Fruit fly (Drosophila melanogaster) whole organism, embryonic: ENCODE results near the gene lqfR.

Source experiments
- Adf1 ChIP-seq: fragments of 200-800 bp; sonication (Bioruptor generic); IDR thresholded peaks from 2 replicates; pipeline ENCODE4 v1.3.6; 2022; ENCODE audit warnings: missing biosample characterization, missing genetic modification characterization
- Atf6 ChIP-seq: fragments of 200-800 bp; sonication (Bioruptor generic); IDR thresholded peaks from 2 replicates; pipeline ENCODE4 v1.3.6; 2022; ENCODE audit warnings: missing biosample characterization, missing genetic modification characterization
- B-H1 ChIP-seq: fragments of 200-800 bp; sonication (Bioruptor generic); IDR thresholded peaks from 3 replicates; pipeline ENCODE4 v1.3.6; 2022; ENCODE audit warnings: missing biosample characterization, missing genetic modification characterization
- BEAF-32 ChIP-seq: fragments of 200-800 bp; sonication (Bioruptor generic); optimal IDR thresholded peaks from 3 replicates; lab custom pipeline; 2017; ENCODE audit warnings: missing biosample characterization, missing genetic modification characterization, mild to moderate bottlenecking, moderate library complexity, missing genetic modification reagents
- Bdp1 ChIP-seq: fragments of 200-800 bp; sonication (Bioruptor generic); optimal IDR thresholded peaks from 3 replicates; lab custom pipeline; 2016; ENCODE audit warnings: missing biosample characterization, missing genetic modification characterization
- Blimp-1 ChIP-seq: fragments of 200-800 bp; sonication (Bioruptor generic); optimal IDR thresholded peaks from 3 replicates; lab custom pipeline; 2018; ENCODE audit warnings: missing biosample characterization, missing genetic modification characterization, mild to moderate bottlenecking, moderate library complexity, missing genetic modification reagents
- CG11695 ChIP-seq: fragments of 200-800 bp; sonication (Bioruptor generic); IDR thresholded peaks from 3 replicates; pipeline ENCODE4 v1.3.6; 2022; ENCODE audit warnings: missing biosample characterization, missing genetic modification characterization
- CG12104 ChIP-seq: fragments of 200-800 bp; sonication (Bioruptor generic); optimal IDR thresholded peaks from 3 replicates; lab custom pipeline; 2016; ENCODE audit warnings: missing biosample characterization, missing genetic modification characterization
- CG13424 ChIP-seq: fragments of 200-800 bp; sonication (Bioruptor generic); optimal IDR thresholded peaks from 2 replicates; lab custom pipeline; 2019; ENCODE audit warnings: missing biosample characterization, mild to moderate bottlenecking, missing genetic modification characterization, moderate library complexity
- CG14014 ChIP-seq: fragments of 200-800 bp; sonication (Bioruptor generic); IDR thresholded peaks from 2 replicates; pipeline ENCODE4 v1.3.6; 2022; ENCODE audit warnings: missing biosample characterization, missing genetic modification characterization
- CG14860 ChIP-seq: fragments of 200-800 bp; sonication (Bioruptor generic); IDR thresholded peaks from 3 replicates; pipeline ENCODE4 v1.3.6; 2022; ENCODE audit warnings: missing biosample characterization, missing genetic modification characterization; ENCODE audit not compliant: partially characterized antibody
- CG15269 ChIP-seq: fragments of 200-800 bp; sonication (Bioruptor generic); optimal IDR thresholded peaks from 2 replicates; lab custom pipeline; 2018; ENCODE audit warnings: missing biosample characterization, mild to moderate bottlenecking, missing genetic modification characterization, moderate library complexity
- CG17612 ChIP-seq: fragments of 200-800 bp; sonication (Bioruptor generic); IDR thresholded peaks from 2 replicates; pipeline ENCODE4 v1.3.6; 2022; ENCODE audit warnings: missing biosample characterization, missing genetic modification characterization
- CG18764 ChIP-seq: fragments of 200-800 bp; sonication (Bioruptor generic); optimal IDR thresholded peaks from 3 replicates; lab custom pipeline; 2016; ENCODE audit warnings: missing biosample characterization, missing genetic modification characterization
- CG2120 ChIP-seq: fragments of 200-800 bp; sonication (Bioruptor generic); optimal IDR thresholded peaks from 3 replicates; lab custom pipeline; 2016; ENCODE audit warnings: missing biosample characterization, missing genetic modification characterization
- CG31224 ChIP-seq: fragments of 200-800 bp; sonication (Bioruptor generic); IDR thresholded peaks from 2 replicates; pipeline ENCODE4 v1.3.6; 2022; ENCODE audit warnings: missing biosample characterization, missing genetic modification characterization
- CG5953 ChIP-seq: fragments of 200-800 bp; sonication (Bioruptor generic); IDR thresholded peaks from 2 replicates; pipeline ENCODE4 v1.3.6; 2022; ENCODE audit warnings: missing biosample characterization, missing genetic modification characterization
- CG6254 ChIP-seq: fragments of 200-800 bp; sonication (Bioruptor generic); optimal IDR thresholded peaks from 3 replicates; lab custom pipeline; 2017; ENCODE audit warnings: mild to moderate bottlenecking, missing biosample characterization, missing genetic modification reagents, missing genetic modification characterization
- CG8089 ChIP-seq: fragments of 200-800 bp; sonication (Bioruptor generic); optimal IDR thresholded peaks from 3 replicates; lab custom pipeline; 2016; ENCODE audit warnings: missing biosample characterization, missing genetic modification characterization
- CG9609 ChIP-seq: fragments of 200-800 bp; sonication (Bioruptor generic); optimal IDR thresholded peaks from 3 replicates; lab custom pipeline; 2016; ENCODE audit warnings: missing biosample characterization, missing genetic modification characterization
- CG9817 ChIP-seq: fragments of 200-800 bp; sonication (Bioruptor generic); optimal IDR thresholded peaks from 2 replicates; lab custom pipeline; 2018; ENCODE audit warnings: missing biosample characterization, mild to moderate bottlenecking, missing genetic modification characterization, moderate library complexity
- CG9876 ChIP-seq: fragments of 200-800 bp; sonication (Bioruptor generic); optimal IDR thresholded peaks from 2 replicates; lab custom pipeline; 2016; ENCODE audit warnings: missing biosample characterization, missing genetic modification characterization
- Dip3 ChIP-seq: fragments of 200-800 bp; sonication (Bioruptor generic); optimal IDR thresholded peaks from 3 replicates; lab custom pipeline; 2016; ENCODE audit warnings: missing biosample characterization, missing genetic modification characterization
- Dref ChIP-seq: fragments of 200-800 bp; sonication (Bioruptor generic); IDR thresholded peaks from 2 replicates; pipeline ENCODE4 v1.3.6; 2022; ENCODE audit warnings: missing biosample characterization, missing genetic modification characterization
- Elba2 ChIP-seq: fragments of 200-800 bp; sonication (Bioruptor generic); optimal IDR thresholded peaks from 3 replicates; lab custom pipeline; 2016; ENCODE audit warnings: missing biosample characterization, missing genetic modification characterization
- Ets97D ChIP-seq: fragments of 200-800 bp; sonication (Bioruptor generic); optimal IDR thresholded peaks from 3 replicates; lab custom pipeline; 2016; ENCODE audit warnings: missing biosample characterization, missing genetic modification characterization
- Hr78 ChIP-seq, 2 experiments: fragments of 200-800 bp in 1 of 2; fragments of >200 bp in 1 of 2; sonication (Bioruptor generic) in 1 of 2; optimal IDR thresholded peaks; 2 replicates each; lab custom pipeline; 2017 to 2019; ENCODE audit warnings: missing biosample characterization in 2 of 2, missing genetic modification characterization in 2 of 2, mild to moderate bottlenecking in 1 of 2, moderate library complexity in 1 of 2
- Kr ChIP-seq: fragments of 200-800 bp; sonication (Bioruptor generic); optimal IDR thresholded peaks from 2 replicates; lab custom pipeline; 2017; ENCODE audit warnings: missing biosample characterization, mild to moderate bottlenecking, missing genetic modification characterization
- Lpt ChIP-seq: fragments of >200 bp; optimal IDR thresholded peaks from 2 replicates; lab custom pipeline; 2018; ENCODE audit warnings: missing biosample characterization, missing genetic modification characterization
- Max ChIP-seq: fragments of 200-800 bp; sonication (Bioruptor generic); optimal IDR thresholded peaks from 2 replicates; lab custom pipeline; 2016; ENCODE audit warnings: missing biosample characterization, mild to moderate bottlenecking, missing genetic modification characterization
- Neu2 ChIP-seq: fragments of 200-800 bp; sonication (Bioruptor generic); optimal IDR thresholded peaks from 3 replicates; lab custom pipeline; 2016; ENCODE audit warnings: missing biosample characterization, missing genetic modification characterization, borderline replicate concordance
- PHDP ChIP-seq: fragments of 200-800 bp; sonication (Bioruptor generic); optimal IDR thresholded peaks from 3 replicates; lab custom pipeline; 2018; ENCODE audit warnings: missing biosample characterization, mild to moderate bottlenecking, missing genetic modification characterization, moderate library complexity
- Pdp1 ChIP-seq, 2 experiments: fragments of 200-800 bp; sonication (Bioruptor generic); optimal IDR thresholded peaks; 3 replicates each; lab custom pipeline; 2016; ENCODE audit warnings: missing biosample characterization in 2 of 2, missing genetic modification characterization in 2 of 2, mild to moderate bottlenecking in 1 of 2, moderate library complexity in 1 of 2
- ash1 ChIP-seq: fragments of 200-800 bp; sonication (Bioruptor generic); optimal IDR thresholded peaks from 2 replicates; lab custom pipeline; 2018; ENCODE audit warnings: missing biosample characterization, mild to moderate bottlenecking, missing genetic modification characterization
- btn ChIP-seq: fragments of 200-800 bp; sonication (Bioruptor generic); optimal IDR thresholded peaks from 2 replicates; lab custom pipeline; 2016; ENCODE audit warnings: missing biosample characterization, missing genetic modification characterization
- chn ChIP-seq: fragments of 200-800 bp; sonication (Bioruptor generic); optimal IDR thresholded peaks from 2 replicates; lab custom pipeline; 2016; ENCODE audit warnings: missing biosample characterization, missing genetic modification characterization
- dimm ChIP-seq: fragments of 200-800 bp; sonication (Bioruptor generic); IDR thresholded peaks from 2 replicates; pipeline ENCODE4 v1.3.6; 2022; ENCODE audit warnings: missing biosample characterization, missing genetic modification characterization
- dm ChIP-seq: fragments of 200-800 bp; sonication (Bioruptor generic); optimal IDR thresholded peaks from 3 replicates; lab custom pipeline; 2016; ENCODE audit warnings: missing biosample characterization, missing genetic modification characterization
- dpn ChIP-seq, 2 experiments: fragments of 200-800 bp; sonication (Bioruptor generic); optimal IDR thresholded peaks; 3 replicates each; lab custom pipeline; 2016; ENCODE audit warnings: missing biosample characterization in 2 of 2, missing genetic modification characterization in 2 of 2
- emc ChIP-seq: fragments of 200-800 bp; sonication (Bioruptor generic); optimal IDR thresholded peaks from 2 replicates; lab custom pipeline; 2016; ENCODE audit warnings: missing biosample characterization, missing genetic modification characterization
- gce ChIP-seq: fragments of 200-800 bp; sonication (Bioruptor generic); IDR thresholded peaks from 3 replicates; pipeline ENCODE4 v1.3.6; 2022; ENCODE audit warnings: missing biosample characterization, missing genetic modification characterization
- gem ChIP-seq: fragments of 200-800 bp; sonication (Bioruptor generic); optimal IDR thresholded peaks from 2 replicates; lab custom pipeline; 2019; ENCODE audit warnings: missing biosample characterization, mild to moderate bottlenecking, missing genetic modification characterization, moderate library complexity
- gt ChIP-seq: fragments of 200-800 bp; sonication (Bioruptor generic); IDR thresholded peaks from 2 replicates; pipeline ENCODE4 v1.3.6; 2022; ENCODE audit warnings: missing biosample characterization, missing genetic modification characterization
- h ChIP-seq: fragments of >200 bp; optimal IDR thresholded peaks from 2 replicates; lab custom pipeline; 2017
- hbn ChIP-seq: fragments of 200-800 bp; sonication (Bioruptor generic); IDR thresholded peaks from 2 replicates; pipeline ENCODE4 v1.3.6; 2022; ENCODE audit warnings: missing biosample characterization, missing genetic modification characterization; ENCODE audit not compliant: partially characterized antibody
- p53 ChIP-seq: fragments of 200-800 bp; sonication (Bioruptor generic); optimal IDR thresholded peaks from 2 replicates; lab custom pipeline; 2016; ENCODE audit warnings: missing biosample characterization, missing genetic modification characterization
- pnt ChIP-seq: fragments of 200-800 bp; sonication (Bioruptor generic); optimal IDR thresholded peaks from 3 replicates; lab custom pipeline; 2016; ENCODE audit warnings: missing biosample characterization, missing genetic modification characterization
- pros ChIP-seq: fragments of 200-800 bp; sonication (Bioruptor generic); optimal IDR thresholded peaks from 3 replicates; lab custom pipeline; 2019; ENCODE audit warnings: missing biosample characterization, mild to moderate bottlenecking, missing genetic modification characterization, moderate library complexity
- pum ChIP-seq: fragments of 200-800 bp; sonication (Bioruptor generic); optimal IDR thresholded peaks from 2 replicates; lab custom pipeline; 2016; ENCODE audit warnings: missing biosample characterization, missing genetic modification characterization
- row ChIP-seq: fragments of 200-800 bp; sonication (Bioruptor generic); IDR thresholded peaks from 3 replicates; pipeline ENCODE4 v1.3.6; 2022; ENCODE audit warnings: missing biosample characterization, missing genetic modification characterization
- sug ChIP-seq: fragments of 200-800 bp; optimal IDR thresholded peaks from 2 replicates; lab custom pipeline; 2019; ENCODE audit warnings: missing biosample characterization, mild to moderate bottlenecking, missing genetic modification characterization, moderate library complexity
- zen ChIP-seq: fragments of 200-800 bp; sonication (Bioruptor generic); optimal IDR thresholded peaks from 3 replicates; lab custom pipeline; 2018; ENCODE audit warnings: missing biosample characterization, mild to moderate bottlenecking, missing genetic modification characterization, moderate library complexity

The lqfR gene

dm6 chr3R:22420911-22421310 is 9.8 kb downstream of the lqfR start, which contains the start of the genes Nop56 and mats (continued):
- TF ChIP-seq CG8089 (GFP tag; lab: Kevin White, UChicago) (no peak), dpn (GFP tag; optimal IDR thresholded peaks at IDR 0.05; lab: Kevin White, UChicago) (no peak), Dip3 (no peak), CG14860 (GFP tag; lab: Robert Waterston, UW) (no peak), CG6254 (GFP tag; lab: Kevin White, UChicago) (no peak), CG18764 (GFP tag; lab: Kevin White, UChicago) (no peak), CG9876 (no peak), CG9817 (tag; lab: Kevin White, UChicago) (no peak), emc (GFP tag; lab: Kevin White, UChicago) (no peak), row (GFP tag; lab: Robert Waterston, UW) (peak; percentile 35; the same call in 1 of the 3 replicates), CG5953 (GFP tag; lab: Robert Waterston, UW) (no peak), CG11695 (GFP tag; lab: Robert Waterston, UW) (no peak), Dref (peak; percentile 37), Max (peak; percentile 98), gem (tag; lab: Kevin White, UChicago) (no peak), Kr (GFP tag; lab: Kevin White, UChicago) (no peak), Blimp-1 (GFP tag; lab: Kevin White, UChicago) (no peak), CG17612 (GFP tag; lab: Robert Waterston, UW) (no peak), Lpt (GFP tag; lab: Kevin White, UChicago) (no peak), hbn (GFP tag; lab: Robert Waterston, UW) (peak; percentile 38; the same call in 1 of the 2 replicates), gce (GFP tag; lab: Robert Waterston, UW) (no peak), Bdp1 (GFP tag; lab: Kevin White, UChicago) (no peak), Atf6 (GFP tag; lab: Robert Waterston, UW) (no peak), ash1 (GFP tag; lab: Kevin White, UChicago) (no peak), pros (GFP tag; lab: Kevin White, UChicago) (no peak), pnt (GFP tag; lab: Kevin White, UChicago) (no peak), sug (tag; lab: Kevin White, UChicago) (peak; percentile 33), Hr78 (GFP tag; optimal IDR thresholded peaks at IDR 0.05; lab: Kevin White, UChicago) (no peak), CG14014 (GFP tag; lab: Robert Waterston, UW) (no peak), p53 (no peak), Adf1 (GFP tag; lab: Robert Waterston, UW) (no peak), CG2120 (no peak), btn (GFP tag; lab: Kevin White, UChicago) (no peak), Neu2 (GFP tag; lab: Kevin White, UChicago) (no peak), BEAF-32 (GFP tag; lab: Kevin White, UChicago) (peak; percentile 48), CG13424 (tag; lab: Kevin White, UChicago) (peak; percentile 4), pum (GFP tag; lab: Kevin White, UChicago) (no peak), CG31224 (GFP tag; lab: Robert Waterston, UW) (no peak), CG12104 (GFP tag; lab: Kevin White, UChicago) (no peak), CG9609 (GFP tag; lab: Kevin White, UChicago) (no peak), h (lab: Kevin White, UChicago) (no peak), chn (GFP tag; lab: Kevin White, UChicago) (no peak), CG15269 (tag; lab: Kevin White, UChicago) (no peak), B-H1 (GFP tag; lab: Robert Waterston, UW) (no peak), Pdp1 (GFP tag; optimal IDR thresholded peaks at IDR 0.05; lab: Kevin White, UChicago) (peak in 1 of 2 experiments; percentile 55), Ets97D (GFP tag; lab: Kevin White, UChicago) (peak; percentile 83), gt (GFP tag; lab: Robert Waterston, UW) (no peak), zen (tag; lab: Kevin White, UChicago) (peak; percentile 13), Elba2 (GFP tag; lab: Kevin White, UChicago) (peak; percentile 84), dm (GFP tag; lab: Kevin White, UChicago) (peak; percentile 98), PHDP (tag; lab: Kevin White, UChicago) (no peak), dimm (GFP tag; lab: Robert Waterston, UW) (no peak)
